Worm (Caenorhabditis elegans): ENCODE results near the gene B0524.3.
A peak's percentile ranks its signal among the peaks of the same experiment; 100 is the strongest.

Gene B0524.3

DNA sequence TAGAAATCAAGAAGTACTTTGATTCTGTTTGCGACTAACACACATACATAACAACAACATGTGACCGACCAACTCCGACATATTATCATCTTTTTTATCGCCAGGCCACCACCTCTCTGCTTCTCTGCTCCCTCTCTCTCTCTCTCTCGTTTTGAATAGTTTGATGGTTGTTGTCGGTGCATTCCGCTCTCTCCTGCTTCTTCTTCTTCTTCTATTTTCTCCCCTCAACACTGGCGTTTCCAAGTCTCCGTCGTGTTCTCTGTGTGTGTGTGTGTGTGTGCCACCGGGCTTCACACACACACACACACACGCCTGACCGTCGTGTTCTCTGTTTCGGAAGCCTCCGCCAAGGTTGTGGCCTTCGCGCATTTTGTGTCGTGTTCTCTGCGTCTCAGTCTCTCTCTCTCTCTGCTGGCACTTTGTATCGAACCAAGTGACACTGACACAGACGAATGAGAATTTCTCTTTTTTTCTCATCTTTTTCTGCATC, 37.6 kb downstream of the B0524.3 start:
- peak; percentile 91 for TF ChIP-seq ces-1 (GFP tag; optimal IDR thresholded peaks at IDR 0.05)
- TF ChIP-seq lin-32 (GFP tag; optimal IDR thresholded peaks at IDR 0.05), result no peak
- peak; percentile 51 for TF ChIP-seq mab-5 (tag; optimal IDR thresholded peaks at IDR 0.05)
- TF ChIP-seq ceh-43 (GFP tag; optimal IDR thresholded peaks at IDR 0.05), result peak; percentile 62
- TF ChIP-seq bed-3 (GFP tag; optimal IDR thresholded peaks at IDR 0.05), result no peak
- TF ChIP-seq ceh-39 (tag; optimal IDR thresholded peaks at IDR 0.05), result peak; percentile 25
- peak; percentile 73 for TF ChIP-seq elt-3 (tag; optimal IDR thresholded peaks at IDR 0.05)
- peak; percentile 6 for TF ChIP-seq ceh-83 (GFP tag; optimal IDR thresholded peaks at IDR 0.05)
- peak; percentile 94 for TF ChIP-seq pha-4 (tag; optimal IDR thresholded peaks at IDR 0.05)
- TF ChIP-seq unc-39 (tag; optimal IDR thresholded peaks at IDR 0.05), result no peak
- TF ChIP-seq tbx-8 (GFP tag; optimal IDR thresholded peaks at IDR 0.05), result no peak
- TF ChIP-seq nhr-2 (tag; optimal IDR thresholded peaks at IDR 0.05), result peak; percentile 64
- peak; percentile 72 for TF ChIP-seq drap-1 (GFP tag; optimal IDR thresholded peaks at IDR 0.05)
- no peak for TF ChIP-seq snpc-4 (tag; optimal IDR thresholded peaks at IDR 0.05)
- peak; percentile 58 for TF ChIP-seq elt-1 (tag; optimal IDR thresholded peaks at IDR 0.05; ENCODE audit: borderline replicate concordance, insufficient read depth)
- peak; percentile 53 for TF ChIP-seq lin-13 (tag; optimal IDR thresholded peaks at IDR 0.05)
- no peak for TF ChIP-seq cnd-1 (tag; optimal IDR thresholded peaks at IDR 0.05)
- TF ChIP-seq nhr-76 (tag; optimal IDR thresholded peaks at IDR 0.05), result no peak
- TF ChIP-seq flh-1 (GFP tag; optimal IDR thresholded peaks at IDR 0.05), result no peak
- peak; percentile 78 for TF ChIP-seq lsy-2 (tag; optimal IDR thresholded peaks at IDR 0.05)
- TF ChIP-seq nhr-12 (tag; optimal IDR thresholded peaks at IDR 0.05), result no peak
- peak; percentile 32 for TF ChIP-seq nhr-28 (tag; optimal IDR thresholded peaks at IDR 0.05)
- peak; percentile 90 for TF ChIP-seq mep-1 (tag; optimal IDR thresholded peaks at IDR 0.05)
- peak; percentile 94 for TF ChIP-seq hlh-1 (tag; optimal IDR thresholded peaks at IDR 0.05)
- TF ChIP-seq zip-8 (tag; optimal IDR thresholded peaks at IDR 0.05), result no peak
- TF ChIP-seq mls-2 (tag; optimal IDR thresholded peaks at IDR 0.05), result peak; percentile 65
- TF ChIP-seq ztf-11 (tag; optimal IDR thresholded peaks at IDR 0.05), result peak; percentile 68
- peak; percentile 86 for TF ChIP-seq sptf-1 (tag; optimal IDR thresholded peaks at IDR 0.05)
- no peak for TF ChIP-seq sem-2 (GFP tag; optimal IDR thresholded peaks at IDR 0.05)
- peak; percentile 85 for TF ChIP-seq blmp-1 (tag; optimal IDR thresholded peaks at IDR 0.05)
- peak; percentile 93 for TF ChIP-seq unc-120 (tag; optimal IDR thresholded peaks at IDR 0.05; ENCODE audit: poor library complexity, severe bottlenecking)
- peak; percentile 95 for TF ChIP-seq nhr-237 (tag; optimal IDR thresholded peaks at IDR 0.05)
- peak; percentile 82 for TF ChIP-seq ham-2 (GFP tag; optimal IDR thresholded peaks at IDR 0.05)
- TF ChIP-seq M03D4.4 (tag; optimal IDR thresholded peaks at IDR 0.05), result peak; percentile 84
- TF ChIP-seq unc-62 (GFP tag; optimal IDR thresholded peaks at IDR 0.05), result peak; percentile 98

ce11 chrIII:1925786-1926185, 38.3 kb downstream of the B0524.3 start:
- TF ChIP-seq mab-5 (tag; optimal IDR thresholded peaks at IDR 0.05), result no peak
- TF ChIP-seq lin-13 (tag; optimal IDR thresholded peaks at IDR 0.05), result no peak
- TF ChIP-seq unc-120 (tag; optimal IDR thresholded peaks at IDR 0.05; ENCODE audit: poor library complexity, severe bottlenecking), result no peak
- TF ChIP-seq bed-3 (GFP tag; optimal IDR thresholded peaks at IDR 0.05), result no peak
- no peak for TF ChIP-seq nhr-237 (tag; optimal IDR thresholded peaks at IDR 0.05)
- TF ChIP-seq lsy-2 (tag; optimal IDR thresholded peaks at IDR 0.05), result no peak
- no peak for TF ChIP-seq ces-1 (GFP tag; optimal IDR thresholded peaks at IDR 0.05)
- no peak for TF ChIP-seq hlh-1 (tag; optimal IDR thresholded peaks at IDR 0.05)
- TF ChIP-seq unc-39 (tag; optimal IDR thresholded peaks at IDR 0.05), result no peak
- no peak for TF ChIP-seq blmp-1 (tag; optimal IDR thresholded peaks at IDR 0.05)
- no peak for TF ChIP-seq flh-1 (GFP tag; optimal IDR thresholded peaks at IDR 0.05)
- no peak for TF ChIP-seq sptf-1 (tag; optimal IDR thresholded peaks at IDR 0.05)
- TF ChIP-seq ceh-39 (tag; optimal IDR thresholded peaks at IDR 0.05), result no peak

ce11 chrIII:1926456-1926855, 39.0 kb downstream of the B0524.3 start:
- no peak for TF ChIP-seq mep-1 (tag; optimal IDR thresholded peaks at IDR 0.05)
- peak; percentile 63 for TF ChIP-seq lin-13 (tag; optimal IDR thresholded peaks at IDR 0.05)
- peak; percentile 21 for TF ChIP-seq sptf-1 (tag; optimal IDR thresholded peaks at IDR 0.05)
- peak; percentile 57 for TF ChIP-seq unc-62 (GFP tag; optimal IDR thresholded peaks at IDR 0.05)
- peak; percentile 25 for TF ChIP-seq nhr-2 (tag; optimal IDR thresholded peaks at IDR 0.05)
- peak; percentile 19 for TF ChIP-seq elt-1 (tag; optimal IDR thresholded peaks at IDR 0.05; ENCODE audit: borderline replicate concordance, insufficient read depth)
- peak; percentile 65 for TF ChIP-seq blmp-1 (tag; optimal IDR thresholded peaks at IDR 0.05)
- no peak for TF ChIP-seq zip-8 (tag; optimal IDR thresholded peaks at IDR 0.05)
- TF ChIP-seq nhr-12 (tag; optimal IDR thresholded peaks at IDR 0.05), result peak; percentile 70
- TF ChIP-seq ces-1 (GFP tag; optimal IDR thresholded peaks at IDR 0.05), result peak; percentile 81
- no peak for TF ChIP-seq ceh-43 (GFP tag; optimal IDR thresholded peaks at IDR 0.05)
- peak; percentile 51 for TF ChIP-seq lsy-2 (tag; optimal IDR thresholded peaks at IDR 0.05)
- TF ChIP-seq sem-2 (GFP tag; optimal IDR thresholded peaks at IDR 0.05), result no peak
- TF ChIP-seq pha-4 (tag; optimal IDR thresholded peaks at IDR 0.05), result peak; percentile 98
- TF ChIP-seq elt-3 (tag; optimal IDR thresholded peaks at IDR 0.05), result peak; percentile 76
- TF ChIP-seq snpc-4 (tag; optimal IDR thresholded peaks at IDR 0.05), result no peak
- TF ChIP-seq nhr-237 (tag; optimal IDR thresholded peaks at IDR 0.05), result peak; percentile 61
- TF ChIP-seq ztf-11 (tag; optimal IDR thresholded peaks at IDR 0.05), result peak; percentile 18
- peak; percentile 40 for TF ChIP-seq hlh-1 (tag; optimal IDR thresholded peaks at IDR 0.05)
- no peak for TF ChIP-seq tbx-8 (GFP tag; optimal IDR thresholded peaks at IDR 0.05)
- peak; percentile 0 for TF ChIP-seq mab-5 (tag; optimal IDR thresholded peaks at IDR 0.05)
- TF ChIP-seq mls-2 (tag; optimal IDR thresholded peaks at IDR 0.05), result no peak
- TF ChIP-seq nhr-28 (tag; optimal IDR thresholded peaks at IDR 0.05), result no peak

Data from whole organism, mixed stage, embryonic.